Worm (Caenorhabditis elegans): ENCODE data around the gene W01A11.1.

DNA sequence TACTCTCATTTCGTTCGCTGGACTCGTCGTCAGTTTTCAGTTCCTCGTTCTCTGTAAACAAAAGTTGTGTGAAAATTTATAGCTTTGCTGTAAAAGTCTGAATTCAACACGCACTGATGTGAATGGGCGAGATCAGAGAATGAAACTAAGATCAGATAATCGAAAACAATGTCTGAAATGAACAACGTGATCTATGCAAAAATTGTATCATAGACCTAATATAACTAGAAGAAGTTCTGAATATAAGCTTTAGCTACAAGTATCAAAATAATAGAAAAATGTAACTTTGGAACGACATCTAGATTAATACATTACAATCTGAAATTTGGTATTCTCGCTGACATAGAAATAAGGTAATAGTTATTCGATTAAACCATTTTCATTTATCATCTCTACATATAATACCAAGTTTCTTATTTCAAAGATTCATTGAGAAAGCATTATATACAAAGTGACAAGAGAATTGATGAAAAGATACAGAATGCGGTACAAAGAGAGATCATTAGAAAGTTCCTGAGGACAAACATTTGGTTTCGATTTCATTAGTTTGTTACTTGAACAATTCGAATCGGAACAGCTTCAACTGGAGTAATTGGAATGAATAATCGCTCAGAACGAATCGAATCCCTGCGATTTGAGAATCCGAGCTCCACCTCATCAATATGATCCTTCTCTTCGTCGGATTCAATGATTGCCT, 5.3 kb downstream of the W01A11.1 start, which contains the start of gene moc-2:
- TF ChIP-seq spr-1 (tag; optimal IDR thresholded peaks at IDR 0.05) (no peak), egl-43 (GFP tag; IDR thresholded peaks at IDR 0.05) (no peak), unc-62 (GFP tag; optimal IDR thresholded peaks at IDR 0.05 in 1 of 2) (peak in 1 of 2 experiments; percentile 76), unc-62 (tag; optimal IDR thresholded peaks at IDR 0.05) (no peak), ceh-28 (tag; optimal IDR thresholded peaks at IDR 0.05) (no peak), nhr-28 (tag; optimal IDR thresholded peaks at IDR 0.05) (no peak), sdz-12 (GFP tag; optimal IDR thresholded peaks at IDR 0.05) (no peak), skn-1 (tag; optimal IDR thresholded peaks at IDR 0.05) (no peak)
